Worm (Caenorhabditis elegans): ENCODE measurements around the gene cthd-1.

ce11 chrV:9629643-9630042 lies 48.4 kb upstream of the cthd-1 start, which contains the start of gene col-146:
- TF ChIP-seq nhr-42 (GFP tag; IDR thresholded peaks at IDR 0.05), result no peak
- no peak for TF ChIP-seq daf-8 (GFP tag; IDR thresholded peaks at IDR 0.05)
- TF ChIP-seq nhr-11 (tag; optimal IDR thresholded peaks at IDR 0.05), result no peak
- no peak for TF ChIP-seq hlh-30 (tag; optimal IDR thresholded peaks at IDR 0.05; ENCODE audit: insufficient read depth)
- no peak for TF ChIP-seq dpl-1 (GFP tag; optimal IDR thresholded peaks at IDR 0.05)
- TF ChIP-seq lsy-2 (tag; optimal IDR thresholded peaks at IDR 0.05), result no peak
- TF ChIP-seq cey-2 (tag; optimal IDR thresholded peaks at IDR 0.05; ENCODE audit: borderline replicate concordance, insufficient read depth), result no peak
- no peak for TF ChIP-seq zip-2 (tag; optimal IDR thresholded peaks at IDR 0.05)

All from whole organism, L4 larva.